Worm (Caenorhabditis elegans) whole organism, young adult: ENCODE results near the gene nrf-6.

Source experiments
- B0019.2 ChIP-seq: fragments of 200-800 bp; sonication (Bioruptor generic); conservative IDR thresholded peaks from 2 replicates; pipeline ENCODE4 v1.3.6; 2022; ENCODE audit warnings: missing genetic modification reagents, missing genetic modification characterization, missing compliant biosample characterization
- C06A6.2 ChIP-seq: fragments of 200-800 bp; sonication (Bioruptor generic); conservative IDR thresholded peaks from 2 replicates; pipeline ENCODE4 v1.3.6; 2022; ENCODE audit warnings: missing genetic modification characterization, missing compliant biosample characterization
- F22D6.2 ChIP-seq: sonication (generic microtip); optimal IDR thresholded peaks from 2 replicates; lab custom pipeline; 2016; ENCODE audit warnings: mild to moderate bottlenecking, missing genetic modification characterization, missing compliant biosample characterization
- F52B5.7 ChIP-seq: sonication (generic microtip); optimal IDR thresholded peaks from 2 replicates; lab custom pipeline; 2016; ENCODE audit warnings: mild to moderate bottlenecking, missing genetic modification characterization, missing compliant biosample characterization
- F55B11.4 ChIP-seq: sonication (generic microtip); optimal IDR thresholded peaks from 2 replicates; lab custom pipeline; 2016; ENCODE audit warnings: missing compliant biosample characterization, missing genetic modification characterization, borderline replicate concordance; ENCODE audit not compliant: insufficient read depth
- T26A5.8 ChIP-seq: sonication (generic microtip); optimal IDR thresholded peaks from 2 replicates; lab custom pipeline; 2016; ENCODE audit warnings: missing genetic modification characterization, missing compliant biosample characterization
- Y56A3A.18 ChIP-seq: fragments of 200-800 bp; sonication (Bioruptor generic); IDR thresholded peaks from 2 replicates; pipeline ENCODE4 v1.3.6; 2022; ENCODE audit warnings: missing genetic modification reagents, missing genetic modification characterization, missing compliant biosample characterization
- Y79H2A.3 ChIP-seq: fragments of 200-800 bp; sonication (Bioruptor generic); conservative IDR thresholded peaks from 2 replicates; pipeline ENCODE4 v1.3.6; 2022; ENCODE audit warnings: missing genetic modification reagents, missing genetic modification characterization, missing compliant biosample characterization
- akir-1 ChIP-seq: fragments of 200-800 bp; sonication (Bioruptor generic); optimal IDR thresholded peaks from 2 replicates; lab custom pipeline; 2018; ENCODE audit warnings: mild to moderate bottlenecking, missing genetic modification characterization, moderate library complexity, missing compliant biosample characterization
- aptf-2 ChIP-seq: fragments of 200-800 bp; sonication (Bioruptor generic); conservative IDR thresholded peaks from 2 replicates; pipeline ENCODE4 v1.3.6; 2022; ENCODE audit warnings: missing genetic modification reagents, missing genetic modification characterization, missing compliant biosample characterization
- aptf-3 ChIP-seq: fragments of 200-800 bp; sonication (Bioruptor generic); IDR thresholded peaks from 2 replicates; pipeline ENCODE4 v1.3.6; 2022; ENCODE audit warnings: missing genetic modification characterization, missing compliant biosample characterization
- atf-7 ChIP-seq: sonication (generic microtip); optimal IDR thresholded peaks from 2 replicates; lab custom pipeline; 2017; ENCODE audit warnings: mild to moderate bottlenecking, missing genetic modification characterization, missing compliant biosample characterization
- attf-5 ChIP-seq: fragments of 200-800 bp; sonication (Bioruptor generic); optimal IDR thresholded peaks from 2 replicates; lab custom pipeline; 2018; ENCODE audit warnings: mild to moderate bottlenecking, missing genetic modification characterization, missing compliant biosample characterization
- cebp-2 ChIP-seq: fragments of 200-800 bp; sonication (Bioruptor generic); IDR thresholded peaks from 2 replicates; pipeline ENCODE4 v1.3.6; 2022; ENCODE audit warnings: missing genetic modification characterization, missing compliant biosample characterization
- ceh-58 ChIP-seq: fragments of 200-800 bp; sonication (Bioruptor generic); IDR thresholded peaks from 2 replicates; pipeline ENCODE4 v1.3.6; 2022; ENCODE audit warnings: missing genetic modification characterization, missing compliant biosample characterization
- ceh-91 ChIP-seq: fragments of 200-800 bp; sonication (Bioruptor generic); IDR thresholded peaks from 2 replicates; pipeline ENCODE4 v1.3.6; 2022; ENCODE audit warnings: missing genetic modification reagents, missing genetic modification characterization, missing compliant biosample characterization
- die-1 ChIP-seq: sonication (generic microtip); optimal IDR thresholded peaks from 2 replicates; lab custom pipeline; 2016; ENCODE audit warnings: missing genotype, mild to moderate bottlenecking, missing genetic modification characterization, missing compliant biosample characterization
- dpl-1 ChIP-seq: fragments of 150-350 bp; optimal IDR thresholded peaks from 2 replicates; lab custom pipeline; 2014; ENCODE audit warnings: missing biosample characterization, missing genetic modification reagents, missing genetic modification characterization
- efl-1 ChIP-seq: fragments of 150-350 bp; optimal IDR thresholded peaks from 2 replicates; lab custom pipeline; 2014; ENCODE audit warnings: missing biosample characterization, missing genetic modification reagents, missing genetic modification characterization
- ets-4 ChIP-seq: fragments of 200-800 bp; sonication (Bioruptor generic); optimal IDR thresholded peaks from 2 replicates; lab custom pipeline; 2018; ENCODE audit warnings: mild to moderate bottlenecking, missing genetic modification characterization, missing compliant biosample characterization
- gei-17 ChIP-seq: fragments of 200-800 bp; sonication (Bioruptor generic); optimal IDR thresholded peaks from 2 replicates; lab custom pipeline; 2018; ENCODE audit warnings: mild to moderate bottlenecking, missing genetic modification characterization, missing compliant biosample characterization
- him-1 ChIP-seq: sonication (generic microtip); optimal IDR thresholded peaks from 2 replicates; lab custom pipeline; 2016; ENCODE audit warnings: missing genotype, missing genetic modification reagents, missing genetic modification characterization, missing compliant biosample characterization
- hlh-26 ChIP-seq: fragments of 200-800 bp; sonication (Bioruptor generic); conservative IDR thresholded peaks from 2 replicates; pipeline ENCODE4 v1.3.6; 2022; ENCODE audit warnings: missing genetic modification reagents, missing genetic modification characterization, missing compliant biosample characterization
- lag-1 ChIP-seq: fragments of 200-800 bp; sonication (Bioruptor generic); IDR thresholded peaks from 2 replicates; pipeline ENCODE4 v1.3.6; 2022; ENCODE audit warnings: missing genetic modification reagents, missing genetic modification characterization, missing compliant biosample characterization
- let-607 ChIP-seq, 2 experiments: fragments of 200-800 bp in 1 of 2; sonication (Bioruptor generic) in 1 of 2; sonication (generic microtip) in 1 of 2; optimal IDR thresholded peaks; 2 replicates each; lab custom pipeline; 2016 to 2018; ENCODE audit warnings: mild to moderate bottlenecking in 2 of 2, missing compliant biosample characterization in 2 of 2, missing genetic modification characterization in 2 of 2, moderate library complexity in 2 of 2, missing genotype in 1 of 2
- lin-26 ChIP-seq: fragments of 200-800 bp; sonication (Bioruptor generic); IDR thresholded peaks from 2 replicates; pipeline ENCODE4 v1.3.6; 2022; ENCODE audit warnings: missing genetic modification reagents, missing genetic modification characterization, missing compliant biosample characterization
- lin-35 ChIP-seq, 3 experiments: fragments of 150-350 bp in 2 of 3; sonication (generic microtip) in 1 of 3; optimal IDR thresholded peaks; 2 replicates each; lab custom pipeline; 2014 to 2018; ENCODE audit warnings: missing biosample characterization in 3 of 3, missing genetic modification characterization in 3 of 3, missing genetic modification reagents in 3 of 3
- lin-40 ChIP-seq: sonication (generic microtip); optimal IDR thresholded peaks from 2 replicates; lab custom pipeline; 2016; ENCODE audit warnings: missing genetic modification characterization, mild to moderate bottlenecking, missing compliant biosample characterization, missing genotype, missing genetic modification reagents
- lsy-27 ChIP-seq: sonication (generic microtip); optimal IDR thresholded peaks from 2 replicates; lab custom pipeline; 2017; ENCODE audit warnings: missing genetic modification characterization, mild to moderate bottlenecking, missing compliant biosample characterization, antibody characterized with exemption, missing genotype, borderline replicate concordance; ENCODE audit not compliant: insufficient read depth
- madf-3 ChIP-seq: fragments of 200-800 bp; sonication (Bioruptor generic); IDR thresholded peaks from 2 replicates; pipeline ENCODE4 v1.3.6; 2022; ENCODE audit warnings: missing genetic modification reagents, missing genetic modification characterization, missing compliant biosample characterization
- mcd-1 ChIP-seq: fragments of 200-800 bp; sonication (Bioruptor generic); IDR thresholded peaks from 2 replicates; pipeline ENCODE4 v1.3.6; 2022; ENCODE audit warnings: missing genetic modification reagents, missing genetic modification characterization, missing compliant biosample characterization
- mel-28 ChIP-seq: sonication (generic microtip); optimal IDR thresholded peaks from 2 replicates; lab custom pipeline; 2016; ENCODE audit warnings: borderline replicate concordance, mild to moderate bottlenecking, missing genetic modification characterization, missing compliant biosample characterization
- mxl-1 ChIP-seq: sonication (generic microtip); optimal IDR thresholded peaks from 2 replicates; lab custom pipeline; 2016; ENCODE audit warnings: missing genetic modification characterization, missing compliant biosample characterization
- nfyb-1 ChIP-seq: fragments of 200-800 bp; sonication (Bioruptor generic); IDR thresholded peaks from 2 replicates; pipeline ENCODE4 v1.3.6; 2022; ENCODE audit warnings: missing genetic modification reagents, missing genetic modification characterization, missing compliant biosample characterization
- nhr-27 ChIP-seq: fragments of 200-800 bp; sonication (Bioruptor generic); optimal IDR thresholded peaks from 2 replicates; lab custom pipeline; 2018; ENCODE audit warnings: mild to moderate bottlenecking, missing genetic modification characterization, moderate library complexity, missing compliant biosample characterization
- rcor-1 ChIP-seq: fragments of 200-800 bp; sonication (Bioruptor generic); IDR thresholded peaks from 2 replicates; pipeline ENCODE4 v1.3.6; 2022; ENCODE audit warnings: missing genetic modification reagents, missing genetic modification characterization, missing compliant biosample characterization
- sdz-38 ChIP-seq: sonication (generic microtip); optimal IDR thresholded peaks from 2 replicates; lab custom pipeline; 2016; ENCODE audit warnings: missing genotype, missing genetic modification characterization, missing compliant biosample characterization
- sea-2 ChIP-seq: fragments of 200-800 bp; sonication (Bioruptor generic); IDR thresholded peaks from 2 replicates; pipeline ENCODE4 v1.3.6; 2022; ENCODE audit warnings: missing genetic modification characterization, missing compliant biosample characterization
- snpc-1.3 ChIP-seq: sonication (generic microtip); optimal IDR thresholded peaks from 2 replicates; lab custom pipeline; 2017; ENCODE audit warnings: missing genetic modification characterization, mild to moderate bottlenecking, missing compliant biosample characterization, antibody characterized with exemption, moderate library complexity, missing genotype, missing genetic modification reagents; ENCODE audit not compliant: insufficient read depth
- snpc-3.4 ChIP-seq: sonication (generic microtip); optimal IDR thresholded peaks from 2 replicates; lab custom pipeline; 2017; ENCODE audit warnings: missing genetic modification characterization, mild to moderate bottlenecking, missing compliant biosample characterization, antibody characterized with exemption, moderate library complexity, missing genotype, missing genetic modification reagents
- sptf-2 ChIP-seq: fragments of 200-800 bp; sonication (Bioruptor generic); optimal IDR thresholded peaks from 2 replicates; lab custom pipeline; 2018; ENCODE audit warnings: mild to moderate bottlenecking, missing genetic modification characterization, missing compliant biosample characterization
- tlf-1 ChIP-seq: fragments of 200-800 bp; sonication (Bioruptor generic); optimal IDR thresholded peaks from 2 replicates; lab custom pipeline; 2018; ENCODE audit warnings: mild to moderate bottlenecking, missing genetic modification characterization, missing compliant biosample characterization
- zim-3 ChIP-seq: sonication (generic microtip); optimal IDR thresholded peaks from 2 replicates; lab custom pipeline; 2017; ENCODE audit warnings: mild to moderate bottlenecking, missing genetic modification characterization, moderate library complexity, missing compliant biosample characterization
- ztf-6 ChIP-seq: fragments of 200-800 bp; sonication (Bioruptor generic); IDR thresholded peaks from 2 replicates; pipeline ENCODE4 v1.3.6; 2022; ENCODE audit warnings: missing genetic modification reagents, missing genetic modification characterization, missing compliant biosample characterization

nrf-6 gene

ce11 chrII:8020580-8021044 lies 11.9 kb downstream of the nrf-6 start (continued):
- TF ChIP-seq ceh-58 (GFP tag; lab: Robert Waterston, UW) (no peak), aptf-3 (no peak), nfyb-1 (GFP tag; lab: Robert Waterston, UW) (peak; percentile 71), efl-1 (GFP tag; lab: Kevin White, UChicago) (no peak), snpc-3.4 (tag; lab: Kevin White, UChicago) (no peak), mcd-1 (0 out of 2 replicates have a peak, but pooled peaks have one; percentile 21)

- TF ChIP-seq atf-7 (tag; lab: Kevin White, UChicago) (no peak), sptf-2 (GFP tag; lab: Kevin White, UChicago) (no peak), attf-5 (GFP tag; lab: Kevin White, UChicago) (no peak), aptf-2 (GFP tag; lab: Robert Waterston, UW) (no peak), hlh-26 (GFP tag; lab: Robert Waterston, UW) (no peak), madf-3 (GFP tag; lab: Robert Waterston, UW) (no peak), F55B11.4 (no peak), die-1 (tag; lab: Kevin White, UChicago) (no peak)
Observed at ce11 chrII:8017380-8017779, 15.1 kb downstream of the nrf-6 start, which contains the start of gene zyg-11. TSS of gene zyg-11 (plus strand) at chrII:8017680.

DNA sequence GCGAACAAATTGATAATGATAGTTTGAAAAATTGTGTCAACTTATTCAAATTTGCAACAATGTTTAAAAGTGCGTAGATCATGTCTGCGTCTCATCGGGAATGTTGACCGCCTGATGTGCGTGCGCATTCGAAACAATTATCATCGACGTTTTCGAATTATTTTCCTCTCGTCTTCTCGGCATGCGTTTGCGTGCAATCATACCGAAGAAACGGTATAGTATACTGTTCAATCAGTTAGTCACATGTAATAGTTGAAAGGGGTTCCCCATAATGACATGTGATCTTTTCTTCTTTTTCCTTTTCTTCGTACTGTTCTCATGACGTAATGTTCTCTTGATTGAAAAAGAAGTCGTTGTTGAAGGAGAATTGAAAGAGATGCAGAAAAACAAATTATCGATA lies 15.7 kb downstream of the nrf-6 start:
- TF ChIP-seq mxl-1 = no peak
- peak; percentile 70; the same call in 1 of the 2 replicates for TF ChIP-seq lin-26
- TF ChIP-seq sea-2 = no peak
- peak; percentile 76 for TF ChIP-seq C06A6.2 (GFP tag; lab: Robert Waterston, UW)
- TF ChIP-seq ceh-58 (GFP tag; lab: Robert Waterston, UW) = no peak
- TF ChIP-seq ztf-6 = no peak
- TF ChIP-seq dpl-1 (GFP tag; lab: Kevin White, UChicago) = no peak
- 0 out of 2 replicates have a peak, but pooled peaks have one; percentile 55 for TF ChIP-seq cebp-2 (GFP tag; lab: Robert Waterston, UW)
- TF ChIP-seq madf-3 (GFP tag; lab: Robert Waterston, UW) = no peak
- TF ChIP-seq Y56A3A.18 (GFP tag; lab: Robert Waterston, UW) = no peak
- peak in 1 of 3 experiments; percentile 28 for TF ChIP-seq lin-35 (GFP tag; optimal IDR thresholded peaks at IDR 0.05; lab: Kevin White, UChicago)
- TF ChIP-seq tlf-1 (GFP tag; lab: Kevin White, UChicago) = peak; percentile 43
- TF ChIP-seq nhr-27 (tag; lab: Kevin White, UChicago) = no peak
- no peak for TF ChIP-seq snpc-1.3
- no peak for TF ChIP-seq sdz-38
- TF ChIP-seq atf-7 (tag; lab: Kevin White, UChicago) = peak; percentile 86
- no peak for TF ChIP-seq sptf-2 (GFP tag; lab: Kevin White, UChicago)
- TF ChIP-seq rcor-1 = peak; percentile 66
- peak; percentile 64 for TF ChIP-seq lin-40
- no peak for TF ChIP-seq ceh-91 (GFP tag; lab: Robert Waterston, UW)
- TF ChIP-seq B0019.2 (GFP tag; lab: Robert Waterston, UW) = no peak
- TF ChIP-seq T26A5.8 (tag; lab: Kevin White, UChicago) = no peak
- no peak for TF ChIP-seq F22D6.2 (tag; lab: Kevin White, UChicago)
- TF ChIP-seq lag-1 = no peak
- TF ChIP-seq gei-17 = peak; percentile 5
- TF ChIP-seq F55B11.4 = no peak
- TF ChIP-seq mel-28 (tag; lab: Kevin White, UChicago) = no peak
- no peak for TF ChIP-seq F52B5.7 (tag; lab: Kevin White, UChicago)
- TF ChIP-seq lsy-27 (tag; lab: Kevin White, UChicago) = no peak
- TF ChIP-seq let-607 (tag; optimal IDR thresholded peaks at IDR 0.05; lab: Kevin White, UChicago) = peak in 1 of 2 experiments; percentile 39
- peak; percentile 28 for TF ChIP-seq akir-1 (GFP tag; lab: Kevin White, UChicago)
- no peak for TF ChIP-seq hlh-26 (GFP tag; lab: Robert Waterston, UW)
- no peak for TF ChIP-seq him-1 (tag; lab: Kevin White, UChicago)
- no peak for TF ChIP-seq ets-4
- no peak for TF ChIP-seq Y79H2A.3 (GFP tag; lab: Robert Waterston, UW)
- TF ChIP-seq zim-3 (tag; lab: Kevin White, UChicago) = no peak
